Worm (Caenorhabditis elegans) whole organism, L4/young adult: ENCODE data around the gene ent-2.

Experiments
- W03F9.2 ChIP-seq: fragments of 150-350 bp; optimal IDR thresholded peaks from 2 replicates; lab custom pipeline; 2014; ENCODE audit warnings: missing biosample characterization, missing genetic modification characterization
- dao-5 ChIP-seq: sonication (generic microtip); optimal IDR thresholded peaks from 2 replicates; lab custom pipeline; 2016; ENCODE audit warnings: missing genotype, missing genetic modification characterization, moderate library complexity, missing compliant biosample characterization
- him-1 ChIP-seq: sonication (generic microtip); optimal IDR thresholded peaks from 2 replicates; lab custom pipeline; 2016; ENCODE audit warnings: missing genotype, missing genetic modification reagents, missing genetic modification characterization, missing compliant biosample characterization

DNA sequence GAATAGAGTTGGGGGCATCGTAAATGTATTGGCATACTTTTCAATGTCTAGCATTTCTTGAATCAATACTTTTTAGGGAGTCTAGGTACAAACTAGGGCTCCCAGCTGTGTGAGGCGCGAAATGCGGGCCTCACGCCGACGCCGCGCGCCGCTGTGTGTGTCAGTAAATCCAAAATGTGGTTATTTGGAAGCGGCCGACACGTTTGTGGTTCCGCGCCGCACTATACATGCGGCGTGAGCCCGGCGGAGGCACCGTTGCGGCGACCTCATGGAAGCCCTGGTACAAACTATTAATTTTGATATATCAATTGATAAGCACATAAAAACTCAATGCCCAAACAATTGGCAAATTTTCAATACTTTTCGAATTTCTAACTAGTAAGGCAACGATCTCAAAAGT, 14.7 kb upstream of the ent-2 start:
- no peak for TF ChIP-seq him-1 (tag; lab: Kevin White, UChicago)
- no peak for TF ChIP-seq dao-5 (tag; lab: Kevin White, UChicago)
- TF ChIP-seq W03F9.2, result no peak
